Fruit fly (Drosophila melanogaster) whole organism, wandering third instar larva: Measurements from ENCODE around the gene meigo.

Source experiments
- Abd-B ChIP-seq: fragments of >200 bp; optimal IDR thresholded peaks from 2 replicates; lab custom pipeline; 2017; ENCODE audit warnings: missing biosample characterization, missing genetic modification characterization
- CG32264 ChIP-seq: fragments of 200-800 bp; sonication (Bioruptor generic); optimal IDR thresholded peaks from 2 replicates; lab custom pipeline; 2016; ENCODE audit warnings: missing biosample characterization, missing genetic modification characterization
- CG9705 ChIP-seq: fragments of 200-800 bp; sonication (Bioruptor generic); optimal IDR thresholded peaks from 2 replicates; lab custom pipeline; 2018; ENCODE audit warnings: missing biosample characterization, mild to moderate bottlenecking, missing genetic modification characterization
- CrebA ChIP-seq: fragments of 200-800 bp; sonication (Bioruptor generic); optimal IDR thresholded peaks from 2 replicates; lab custom pipeline; 2016; ENCODE audit warnings: missing biosample characterization, mild to moderate bottlenecking, missing genetic modification characterization, borderline replicate concordance
- Dfd ChIP-seq: fragments of >200 bp; optimal IDR thresholded peaks from 2 replicates; lab custom pipeline; 2017; ENCODE audit warnings: missing biosample characterization, missing genetic modification characterization
- Dif ChIP-seq: fragments of 200-275, 200-300 bp; sonication (Bioruptor generic); optimal IDR thresholded peaks from 2 replicates; lab custom pipeline; 2018; ENCODE audit warnings: missing biosample characterization, missing genetic modification characterization; ENCODE audit not compliant: partially characterized antibody
- GATAd ChIP-seq: sonication (Bioruptor generic); optimal IDR thresholded peaks from 2 replicates; lab custom pipeline; 2016; ENCODE audit warnings: missing biosample characterization, missing genetic modification characterization
- HLH106 ChIP-seq: fragments of 200-800 bp; optimal IDR thresholded peaks from 3 replicates; lab custom pipeline; 2019; ENCODE audit warnings: missing biosample characterization, mild to moderate bottlenecking, missing genetic modification characterization, moderate library complexity
- Hnf4 ChIP-seq: fragments of 200-800 bp; sonication (Bioruptor generic); optimal IDR thresholded peaks from 2 replicates; lab custom pipeline; 2016; ENCODE audit warnings: missing biosample characterization, mild to moderate bottlenecking, missing genetic modification characterization
- Hr78 ChIP-seq: fragments of >200 bp; optimal IDR thresholded peaks from 2 replicates; lab custom pipeline; 2017; ENCODE audit warnings: missing biosample characterization, missing genetic modification characterization
- Hr83 ChIP-seq: fragments of 200-300 bp; sonication (Bioruptor generic); optimal IDR thresholded peaks from 2 replicates; lab custom pipeline; 2016; ENCODE audit warnings: missing biosample characterization, mild to moderate bottlenecking, missing genetic modification characterization, moderate library complexity; ENCODE audit not compliant: poor library complexity, severe bottlenecking
- Jra ChIP-seq: sonication (Bioruptor generic); optimal IDR thresholded peaks from 2 replicates; lab custom pipeline; 2016; ENCODE audit warnings: missing biosample characterization, missing genetic modification characterization
- Mio ChIP-seq: sonication (Bioruptor generic); optimal IDR thresholded peaks from 2 replicates; lab custom pipeline; 2016; ENCODE audit warnings: missing biosample characterization, missing genetic modification characterization
- Myc ChIP-seq: fragments of >200 bp; optimal IDR thresholded peaks from 2 replicates; lab custom pipeline; 2017
- N ChIP-seq: fragments of >200 bp; optimal IDR thresholded peaks from 2 replicates; lab custom pipeline; 2018; ENCODE audit warnings: missing biosample characterization, missing external identifiers, missing genetic modification characterization
- OdsH ChIP-seq: fragments of 200-800 bp; sonication (Bioruptor generic); optimal IDR thresholded peaks from 2 replicates; lab custom pipeline; 2016; ENCODE audit warnings: missing biosample characterization, mild to moderate bottlenecking, missing genetic modification characterization
- Rel ChIP-seq, 2 experiments: fragments of 200-800 bp; sonication (Bioruptor generic) in 1 of 2; optimal IDR thresholded peaks; 2 replicates in 1 of 2; 3 replicates in 1 of 2; lab custom pipeline; 2016 to 2019; ENCODE audit warnings: mild to moderate bottlenecking in 2 of 2, missing biosample characterization in 2 of 2, missing genetic modification characterization in 2 of 2, moderate library complexity in 1 of 2
- Sp1 ChIP-seq: fragments of 200-800 bp; sonication (Bioruptor generic); optimal IDR thresholded peaks from 3 replicates; lab custom pipeline; 2019; ENCODE audit warnings: missing biosample characterization, mild to moderate bottlenecking, missing genetic modification characterization, moderate library complexity
- Vsx2 ChIP-seq: fragments of 200-300, 225-300 bp; sonication (Bioruptor generic); optimal IDR thresholded peaks from 2 replicates; lab custom pipeline; 2018; ENCODE audit warnings: missing biosample characterization, missing genetic modification characterization; ENCODE audit not compliant: partially characterized antibody
- br ChIP-seq: fragments of 200-800 bp; sonication (Bioruptor generic); optimal IDR thresholded peaks from 2 replicates; lab custom pipeline; 2016; ENCODE audit warnings: missing biosample characterization, missing genetic modification characterization
- brk ChIP-seq: fragments of 200-800 bp; sonication (Bioruptor generic); optimal IDR thresholded peaks from 2 replicates; lab custom pipeline; 2016; ENCODE audit warnings: missing biosample characterization, mild to moderate bottlenecking, missing genetic modification characterization
- dl ChIP-seq, 2 experiments: fragments of 175-275, 200-275 bp in 1 of 2; fragments of 200-275 bp in 1 of 2; sonication (Bioruptor generic); optimal IDR thresholded peaks; lab custom pipeline; 2018; ENCODE audit warnings: mild to moderate bottlenecking in 2 of 2, missing biosample characterization in 2 of 2, missing genetic modification characterization in 2 of 2, moderate library complexity in 2 of 2; ENCODE audit not compliant: partially characterized antibody in 2 of 2, insufficient read depth in 1 of 2
- dmrt93B ChIP-seq: fragments of 200-800 bp; sonication (Bioruptor generic); optimal IDR thresholded peaks from 2 replicates; lab custom pipeline; 2018; ENCODE audit warnings: missing biosample characterization, mild to moderate bottlenecking, missing genetic modification characterization
- dsf ChIP-seq: sonication (Bioruptor generic); optimal IDR thresholded peaks from 2 replicates; lab custom pipeline; 2016; ENCODE audit warnings: missing biosample characterization, missing genetic modification characterization, borderline replicate concordance
- ey ChIP-seq: fragments of 200-800 bp; sonication (Bioruptor generic); optimal IDR thresholded peaks from 2 replicates; lab custom pipeline; 2016; ENCODE audit warnings: missing biosample characterization, missing genetic modification characterization
- foxo ChIP-seq, 2 experiments: fragments of 200-800 bp; sonication (Bioruptor generic); optimal IDR thresholded peaks; 2 replicates in 1 of 2; 3 replicates in 1 of 2; lab custom pipeline; 2016 to 2017; ENCODE audit warnings: missing biosample characterization in 2 of 2, missing genetic modification characterization in 2 of 2
- fru ChIP-seq: fragments of 200-800 bp; sonication (Bioruptor generic); optimal IDR thresholded peaks from 3 replicates; lab custom pipeline; 2016; ENCODE audit warnings: missing biosample characterization, mild to moderate bottlenecking, missing genetic modification characterization
- h ChIP-seq: fragments of 200-800 bp; sonication (Bioruptor generic); optimal IDR thresholded peaks from 3 replicates; lab custom pipeline; 2016; ENCODE audit warnings: missing biosample characterization, mild to moderate bottlenecking, missing genetic modification characterization
- jim ChIP-seq: fragments of 175-275, 200-325 bp; sonication (Bioruptor generic); optimal IDR thresholded peaks from 2 replicates; lab custom pipeline; 2016; ENCODE audit warnings: missing biosample characterization, mild to moderate bottlenecking, missing genetic modification characterization
- lola ChIP-seq: fragments of >200 bp; optimal IDR thresholded peaks from 2 replicates; lab custom pipeline; 2017; ENCODE audit warnings: missing biosample characterization, missing genetic modification characterization
- pan ChIP-seq: fragments of >200 bp; optimal IDR thresholded peaks from 2 replicates; lab custom pipeline; 2017
- psq ChIP-seq: fragments of 200-800 bp; sonication (Bioruptor generic); optimal IDR thresholded peaks from 3 replicates; lab custom pipeline; 2017; ENCODE audit warnings: missing biosample characterization, mild to moderate bottlenecking, missing genetic modification characterization, moderate library complexity
- rgr ChIP-seq: fragments of 200-800 bp; sonication (Bioruptor generic); optimal IDR thresholded peaks from 3 replicates; lab custom pipeline; 2016; ENCODE audit warnings: missing biosample characterization, mild to moderate bottlenecking, missing genetic modification characterization
- sage ChIP-seq: fragments of 200-800 bp; sonication (Bioruptor generic); optimal IDR thresholded peaks from 2 replicates; lab custom pipeline; 2016; ENCODE audit warnings: missing biosample characterization, mild to moderate bottlenecking, missing genetic modification characterization
- sv ChIP-seq: fragments of 200-800 bp; sonication (Bioruptor generic); optimal IDR thresholded peaks from 3 replicates; lab custom pipeline; 2016; ENCODE audit warnings: missing biosample characterization, missing genetic modification characterization
- tai ChIP-seq: sonication (Bioruptor generic); optimal IDR thresholded peaks from 2 replicates; lab custom pipeline; 2016; ENCODE audit warnings: missing biosample characterization, missing genetic modification characterization
- usp ChIP-seq: fragments of >200 bp; optimal IDR thresholded peaks from 2 replicates; lab custom pipeline; 2017; ENCODE audit warnings: missing biosample characterization, missing genetic modification characterization
- woc ChIP-seq: sonication (Bioruptor generic); optimal IDR thresholded peaks from 2 replicates; lab custom pipeline; 2016; ENCODE audit warnings: missing biosample characterization, mild to moderate bottlenecking, missing genetic modification characterization

meigo gene

dm6 chr3R:21180391-21180796 lies 42.3 kb downstream of the meigo start:
- TF ChIP-seq Mio (GFP tag; lab: Kevin White, UChicago) (no peak), CrebA (GFP tag; lab: Kevin White, UChicago) (no peak), CG9705 (GFP tag; lab: Kevin White, UChicago) (no peak), pan (no peak), dsf (GFP tag; lab: Kevin White, UChicago) (no peak), Vsx2 (GFP tag; lab: Kevin White, UChicago) (no peak), Dfd (GFP tag; lab: Kevin White, UChicago) (no peak), lola (no peak), Hr78 (GFP tag; lab: Kevin White, UChicago) (no peak), CG32264 (GFP tag; lab: Kevin White, UChicago) (no peak), Jra (peak; percentile 13), brk (GFP tag; lab: Kevin White, UChicago) (no peak), HLH106 (tag; lab: Kevin White, UChicago) (peak; percentile 14), Hr83 (GFP tag; lab: Kevin White, UChicago) (peak; percentile 12), Myc (no peak), tai (GFP tag; lab: Kevin White, UChicago) (no peak), h (GFP tag; lab: Kevin White, UChicago) (peak; percentile 58), Dif (GFP tag; lab: Kevin White, UChicago) (peak; percentile 65), N (no peak), ey (GFP tag; lab: Kevin White, UChicago) (peak; percentile 29), GATAd (no peak), foxo (GFP tag; optimal IDR thresholded peaks at IDR 0.05; lab: Kevin White, UChicago) (peak in 1 of 2 experiments; percentile 64), Sp1 (peak; percentile 12), fru (GFP tag; lab: Kevin White, UChicago) (peak; percentile 48), Rel (GFP tag; optimal IDR thresholded peaks at IDR 0.05; lab: Kevin White, UChicago) (no peak), Rel (tag; optimal IDR thresholded peaks at IDR 0.05; lab: Kevin White, UChicago) (no peak), usp (GFP tag; lab: Kevin White, UChicago) (no peak), dl (GFP tag; optimal IDR thresholded peaks at IDR 0.05; lab: Kevin White, UChicago; ENCODE audit: insufficient read depth in 1 of 2, partially characterized antibody in 2 of 2) (peak in 1 of 2 experiments; percentile 16), Hnf4 (peak; percentile 4), sv (GFP tag; lab: Kevin White, UChicago) (no peak), woc (GFP tag; lab: Kevin White, UChicago) (no peak), dmrt93B (GFP tag; lab: Kevin White, UChicago) (no peak), Abd-B (no peak), rgr (GFP tag; lab: Kevin White, UChicago) (peak; percentile 13), jim (GFP tag; lab: Kevin White, UChicago) (no peak), OdsH (GFP tag; lab: Kevin White, UChicago) (peak; percentile 47), br (GFP tag; lab: Kevin White, UChicago) (no peak), sage (no peak), psq (peak; percentile 41)
- TF ChIP-seq, all 38 proteins: peak for 14

- no peak for TF ChIP-seq OdsH (GFP tag; lab: Kevin White, UChicago)
- TF ChIP-seq N: no peak
- TF ChIP-seq dl (GFP tag; optimal IDR thresholded peaks at IDR 0.05; lab: Kevin White, UChicago; ENCODE audit: insufficient read depth in 1 of 2, partially characterized antibody in 2 of 2): no peak
- no peak for TF ChIP-seq GATAd
- no peak for TF ChIP-seq Myc
- no peak for TF ChIP-seq Dif (GFP tag; lab: Kevin White, UChicago)
- no peak for TF ChIP-seq Hr78 (GFP tag; lab: Kevin White, UChicago)
- TF ChIP-seq woc (GFP tag; lab: Kevin White, UChicago): no peak
- TF ChIP-seq Mio (GFP tag; lab: Kevin White, UChicago): no peak
- TF ChIP-seq Jra: no peak
- TF ChIP-seq jim (GFP tag; lab: Kevin White, UChicago): no peak
- no peak for TF ChIP-seq fru (GFP tag; lab: Kevin White, UChicago)
- no peak for TF ChIP-seq pan
- no peak for TF ChIP-seq CrebA (GFP tag; lab: Kevin White, UChicago)
- TF ChIP-seq lola: no peak
- TF ChIP-seq h (GFP tag; lab: Kevin White, UChicago): no peak
Observed at dm6 chr3R:21181957-21182356, 43.9 kb downstream of the meigo start.
